Fruit fly (Drosophila melanogaster): ENCODE data around the gene CG4815.
A peak's percentile ranks its signal among the peaks of the same experiment; 100 is the strongest.

Gene CG4815

DNA sequence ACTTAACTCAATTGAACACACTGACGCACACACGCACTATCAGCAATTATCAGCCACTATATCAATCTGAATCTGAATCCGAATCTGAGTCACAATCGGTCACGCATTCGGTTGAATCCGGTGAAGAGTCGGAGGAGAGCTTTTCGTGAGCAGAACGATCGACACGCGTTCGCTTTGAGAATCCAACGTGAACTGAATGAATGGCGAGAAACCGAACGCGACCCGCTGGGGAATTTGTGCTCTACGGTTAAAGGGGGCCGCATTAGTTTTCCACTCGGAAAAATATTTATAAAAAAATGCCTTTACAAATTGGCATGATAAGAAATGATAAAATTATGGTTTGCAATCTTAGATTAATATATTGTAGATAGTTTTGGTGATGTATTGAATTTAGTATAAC is 2.4 kb downstream of the CG4815 start, which contains the start of gene betaTub97EF (continued):
- TF ChIP-seq CG3163 (GFP tag; optimal IDR thresholded peaks at IDR 0.05) (peak; percentile 12), Lhr (GFP tag; optimal IDR thresholded peaks at IDR 0.05) (no peak), CG34422 (GFP tag; IDR thresholded peaks at IDR 0.05) (peak; percentile 52; the same call in 1 of the 3 replicates), sob (GFP tag; IDR thresholded peaks at IDR 0.05) (0 out of 2 replicates have a peak, but pooled peaks have one; percentile 11), D (optimal IDR thresholded peaks at IDR 0.05) (no peak), D (GFP tag; optimal IDR thresholded peaks at IDR 0.05) (no peak), otp (GFP tag; IDR thresholded peaks at IDR 0.05) (peak; percentile 15; the same call in 1 of the 3 replicates), CG31224 (GFP tag; IDR thresholded peaks at IDR 0.05) (no peak), CG17186 (GFP tag; optimal IDR thresholded peaks at IDR 0.05) (no peak), aop (GFP tag; IDR thresholded peaks at IDR 0.05) (no peak; the same call in 1 of the 2 replicates), CG34376 (GFP tag; optimal IDR thresholded peaks at IDR 0.05) (no peak), croc (GFP tag; conservative IDR thresholded peaks at IDR 0.05) (no peak), gfzf (GFP tag; optimal IDR thresholded peaks at IDR 0.05) (no peak), CG17385 (GFP tag; optimal IDR thresholded peaks at IDR 0.05) (no peak), NK7.1 (GFP tag; optimal IDR thresholded peaks at IDR 0.05) (no peak), CG3995 (GFP tag; optimal IDR thresholded peaks at IDR 0.05) (peak; percentile 79), z (GFP tag; IDR thresholded peaks at IDR 0.05) (no peak; the same call in 2 of the 3 replicates), NC2α (GFP tag; optimal IDR thresholded peaks at IDR 0.05) (no peak), CG8944 (GFP tag; optimal IDR thresholded peaks at IDR 0.05) (no peak), CG13424 (tag; optimal IDR thresholded peaks at IDR 0.05) (no peak), CG6765 (GFP tag; optimal IDR thresholded peaks at IDR 0.05) (no peak), Nf-YA (GFP tag; IDR thresholded peaks at IDR 0.05) (no peak), Tbp (GFP tag; optimal IDR thresholded peaks at IDR 0.05) (no peak), Side (GFP tag; optimal IDR thresholded peaks at IDR 0.05) (no peak), CG10147 (GFP tag; optimal IDR thresholded peaks at IDR 0.05) (no peak), Ssrp (tag; optimal IDR thresholded peaks at IDR 0.05) (no peak), Max (GFP tag; optimal IDR thresholded peaks at IDR 0.05) (no peak), CG4730 (GFP tag; IDR thresholded peaks at IDR 0.05) (0 out of 2 replicates have a peak, but pooled peaks have one; percentile 15), eyg (GFP tag; optimal IDR thresholded peaks at IDR 0.05) (no peak), oc (tag; optimal IDR thresholded peaks at IDR 0.05) (no peak), luna (GFP tag; optimal IDR thresholded peaks at IDR 0.05) (no peak), Asciz (GFP tag; optimal IDR thresholded peaks at IDR 0.05) (no peak), MBD-R2 (GFP tag; IDR thresholded peaks at IDR 0.05) (no peak), ci (GFP tag; IDR thresholded peaks at IDR 0.05) (peak; percentile 71), CG10209 (GFP tag; optimal IDR thresholded peaks at IDR 0.05) (no peak), Oaz (GFP tag; IDR thresholded peaks at IDR 0.05) (no peak), sd (tag; optimal IDR thresholded peaks at IDR 0.05) (peak; percentile 54), Atf-2 (GFP tag; optimal IDR thresholded peaks at IDR 0.05) (no peak), CG1603 (tag; optimal IDR thresholded peaks at IDR 0.05) (peak; percentile 6), lmd (GFP tag; IDR thresholded peaks at IDR 0.05) (no peak; the same call in none of the 2 replicates), Sry-δ (GFP tag; optimal IDR thresholded peaks at IDR 0.05) (no peak), ATbp (GFP tag; optimal IDR thresholded peaks at IDR 0.05) (no peak), row (GFP tag; IDR thresholded peaks at IDR 0.05) (peak; percentile 48), HLH4C (GFP tag; IDR thresholded peaks at IDR 0.05; ENCODE audit: partially characterized antibody) (no peak), Xbp1 (GFP tag; optimal IDR thresholded peaks at IDR 0.05) (no peak), Jarid2 (GFP tag; optimal IDR thresholded peaks at IDR 0.05) (peak; percentile 81), tgo (GFP tag; IDR thresholded peaks at IDR 0.05) (no peak), CG2889 (GFP tag; IDR thresholded peaks at IDR 0.05) (0 out of 3 replicates have a peak, but pooled peaks have one; percentile 8), hbn (GFP tag; IDR thresholded peaks at IDR 0.05; ENCODE audit: partially characterized antibody) (no peak), CG34224 (GFP tag; IDR thresholded peaks at IDR 0.05; ENCODE audit: partially characterized antibody) (no peak), emc (GFP tag; optimal IDR thresholded peaks at IDR 0.05) (no peak), CG11560 (tag; IDR thresholded peaks at IDR 0.05) (no peak)
